Worm (Caenorhabditis elegans): Measurements from ENCODE around the gene lit-1.

- TF ChIP-seq zfh-2 (GFP tag; conservative IDR thresholded peaks at IDR 0.05) (no peak), F57A8.1 (GFP tag; optimal IDR thresholded peaks at IDR 0.05) (no peak), ama-1 (optimal IDR thresholded peaks at IDR 0.05) (no peak), ama-1 (GFP tag; optimal IDR thresholded peaks at IDR 0.05) (no peak), T07F8.4 (tag; optimal IDR thresholded peaks at IDR 0.05) (no peak), ets-4 (GFP tag; optimal IDR thresholded peaks at IDR 0.05) (no peak), K12H6.12 (tag; optimal IDR thresholded peaks at IDR 0.05) (no peak), akir-1 (GFP tag; optimal IDR thresholded peaks at IDR 0.05) (no peak), hrde-1 (tag; optimal IDR thresholded peaks at IDR 0.05; ENCODE audit: borderline replicate concordance) (no peak)
These were observed 68.2 kb downstream of the lit-1 start for ce11 chrIII:13770017-13770416.
